Worm (Caenorhabditis elegans) whole organism, midembryonic: ENCODE data around the gene B0302.5.

ENCODE experiments used
- T22C8.4 ChIP-seq: fragments of 200-800 bp; sonication (Bioruptor generic); IDR thresholded peaks from 2 replicates; pipeline ENCODE4 v1.3.6; 2022; ENCODE audit warnings: missing genetic modification characterization, missing compliant biosample characterization
- cog-1 ChIP-seq: sonication (generic microtip); optimal IDR thresholded peaks from 2 replicates; lab custom pipeline; 2016; ENCODE audit warnings: missing genetic modification characterization, missing compliant biosample characterization
- flt-1 ChIP-seq: fragments of 200-800 bp; sonication (Bioruptor generic); IDR thresholded peaks from 2 replicates; pipeline ENCODE4 v1.3.6; 2022; ENCODE audit warnings: missing genetic modification characterization, missing compliant biosample characterization
- klf-2 ChIP-seq: fragments of 200-800 bp; sonication (Bioruptor generic); conservative IDR thresholded peaks from 2 replicates; pipeline ENCODE4 v1.3.6; 2022; ENCODE audit warnings: missing genetic modification reagents, missing genetic modification characterization, missing compliant biosample characterization
- med-1 ChIP-seq: sonication (generic microtip); optimal IDR thresholded peaks from 2 replicates; lab custom pipeline; 2017; ENCODE audit warnings: missing genetic modification characterization, mild to moderate bottlenecking, missing compliant biosample characterization, antibody characterized with exemption, missing genetic modification reagents; ENCODE audit not compliant: insufficient read depth
- ref-1 ChIP-seq: fragments of 200-800 bp; sonication (Bioruptor generic); conservative IDR thresholded peaks from 2 replicates; pipeline ENCODE4 v1.3.6; 2022; ENCODE audit warnings: missing genetic modification reagents, missing genetic modification characterization, missing compliant biosample characterization
- tab-1 ChIP-seq: fragments of 200-800 bp; sonication (Bioruptor generic); IDR thresholded peaks from 2 replicates; pipeline ENCODE4 v1.3.6; 2022; ENCODE audit warnings: missing genetic modification characterization, missing compliant biosample characterization
- ztf-23 ChIP-seq: fragments of 200-800 bp; sonication (Bioruptor generic); IDR thresholded peaks from 2 replicates; pipeline ENCODE4 v1.3.6; 2022; ENCODE audit warnings: missing genetic modification reagents, missing genetic modification characterization, missing compliant biosample characterization
- ztf-29 ChIP-seq: fragments of 200-800 bp; sonication (Bioruptor generic); IDR thresholded peaks from 2 replicates; pipeline ENCODE4 v1.3.6; 2022; ENCODE audit warnings: missing genetic modification reagents, missing genetic modification characterization, missing compliant biosample characterization

The B0302.5 gene

ce11 chrX:17217050-17217813 lies 22.3 kb upstream of the B0302.5 start, which contains the start of gene acdh-7:
Gene acdh-7, minus strand, starts transcription at chrX:17217105.
- TF ChIP-seq med-1: no peak
- peak; percentile 44; the same call in 1 of the 2 replicates for TF ChIP-seq T22C8.4 (GFP tag; lab: Robert Waterston, UW)
- 0 out of 2 replicates have a peak, but pooled peaks have one; percentile 35 for TF ChIP-seq ztf-23 (GFP tag; lab: Robert Waterston, UW)

- TF ChIP-seq ztf-23 (GFP tag; lab: Robert Waterston, UW) (no peak), ztf-29 (GFP tag; lab: Robert Waterston, UW) (no peak), klf-2 (no peak), flt-1 (no peak), ref-1 (GFP tag; lab: Robert Waterston, UW) (no peak), tab-1 (GFP tag; lab: Robert Waterston, UW) (no peak), cog-1 (tag; lab: Kevin White, UChicago) (no peak), T22C8.4 (GFP tag; lab: Robert Waterston, UW) (no peak), med-1 (no peak)
These were observed 21.2 kb upstream of the B0302.5 start for ce11 chrX:17216178-17216577.

ce11 chrX:17215753-17216152 lies 20.8 kb upstream of the B0302.5 start:
- TF ChIP-seq cog-1 (tag; lab: Kevin White, UChicago): no peak
- TF ChIP-seq flt-1: 0 out of 2 replicates have a peak, but pooled peaks have one; percentile 18
- no peak for TF ChIP-seq tab-1 (GFP tag; lab: Robert Waterston, UW)
- TF ChIP-seq klf-2: no peak

- no peak for TF ChIP-seq tab-1 (GFP tag; lab: Robert Waterston, UW)
- TF ChIP-seq ref-1 (GFP tag; lab: Robert Waterston, UW): no peak
- TF ChIP-seq T22C8.4 (GFP tag; lab: Robert Waterston, UW): no peak
- TF ChIP-seq flt-1: no peak
- no peak for TF ChIP-seq klf-2
- TF ChIP-seq ztf-23 (GFP tag; lab: Robert Waterston, UW): no peak
- TF ChIP-seq ztf-29 (GFP tag; lab: Robert Waterston, UW): no peak
- TF ChIP-seq cog-1 (tag; lab: Kevin White, UChicago): no peak
- no peak for TF ChIP-seq med-1
These were observed 19.9 kb upstream of the B0302.5 start, which contains the start of gene acdh-10 for ce11 chrX:17214803-17215202. Gene acdh-10, minus strand, starts transcription at chrX:17214903.

- no peak for TF ChIP-seq ztf-29 (GFP tag; lab: Robert Waterston, UW)
- no peak for TF ChIP-seq klf-2
- no peak for TF ChIP-seq med-1
- no peak for TF ChIP-seq ref-1 (GFP tag; lab: Robert Waterston, UW)
- no peak for TF ChIP-seq ztf-23 (GFP tag; lab: Robert Waterston, UW)
- TF ChIP-seq flt-1: no peak
- no peak for TF ChIP-seq tab-1 (GFP tag; lab: Robert Waterston, UW)
- TF ChIP-seq cog-1 (tag; lab: Kevin White, UChicago): no peak
- no peak for TF ChIP-seq T22C8.4 (GFP tag; lab: Robert Waterston, UW)
These were observed 16.6 kb upstream of the B0302.5 start for ce11 chrX:17211513-17211912.

- no peak for TF ChIP-seq ref-1 (GFP tag; lab: Robert Waterston, UW)
- no peak for TF ChIP-seq ztf-23 (GFP tag; lab: Robert Waterston, UW)
- no peak for TF ChIP-seq cog-1 (tag; lab: Kevin White, UChicago)
These were observed 14.3 kb upstream of the B0302.5 start, which contains the start of gene T08G2.2 for ce11 chrX:17209265-17209664. Gene T08G2.2, minus strand, starts transcription at chrX:17209365.

ce11 chrX:17205853-17206252 lies 10.9 kb upstream of the B0302.5 start:
- no peak for TF ChIP-seq med-1
- no peak for TF ChIP-seq tab-1 (GFP tag; lab: Robert Waterston, UW)
- no peak for TF ChIP-seq flt-1
- no peak for TF ChIP-seq ref-1 (GFP tag; lab: Robert Waterston, UW)
- no peak for TF ChIP-seq ztf-29 (GFP tag; lab: Robert Waterston, UW)
- no peak for TF ChIP-seq cog-1 (tag; lab: Kevin White, UChicago)
- TF ChIP-seq ztf-23 (GFP tag; lab: Robert Waterston, UW): no peak
- no peak for TF ChIP-seq klf-2
- no peak for TF ChIP-seq T22C8.4 (GFP tag; lab: Robert Waterston, UW)

ce11 chrX:17203399-17203798 lies 8.5 kb upstream of the B0302.5 start:
- no peak for TF ChIP-seq ztf-23 (GFP tag; lab: Robert Waterston, UW)
- no peak for TF ChIP-seq tab-1 (GFP tag; lab: Robert Waterston, UW)
- TF ChIP-seq ztf-29 (GFP tag; lab: Robert Waterston, UW): no peak
- TF ChIP-seq ref-1 (GFP tag; lab: Robert Waterston, UW): no peak
- no peak for TF ChIP-seq cog-1 (tag; lab: Kevin White, UChicago)
- TF ChIP-seq T22C8.4 (GFP tag; lab: Robert Waterston, UW): no peak
- no peak for TF ChIP-seq klf-2
- TF ChIP-seq flt-1: no peak
- no peak for TF ChIP-seq med-1

- TF ChIP-seq med-1 (no peak), flt-1 (no peak), klf-2 (no peak), ref-1 (GFP tag; lab: Robert Waterston, UW) (no peak), cog-1 (tag; lab: Kevin White, UChicago) (no peak), ztf-23 (GFP tag; lab: Robert Waterston, UW) (no peak), T22C8.4 (GFP tag; lab: Robert Waterston, UW) (no peak), ztf-29 (GFP tag; lab: Robert Waterston, UW) (no peak), tab-1 (GFP tag; lab: Robert Waterston, UW) (no peak)
These were observed 2.9 kb upstream of the B0302.5 start for ce11 chrX:17197824-17198223.
